Fruit fly (Drosophila melanogaster) whole organism, prepupa: ENCODE measurements around the gene tok.

Source experiments
- CG31627 ChIP-seq: fragments of 200-800 bp; sonication (Bioruptor generic); optimal IDR thresholded peaks from 3 replicates; lab custom pipeline; 2016; ENCODE audit warnings: missing biosample characterization, missing genetic modification characterization
- CG6854 ChIP-seq: fragments of 200-800 bp; sonication (Bioruptor generic); optimal IDR thresholded peaks from 2 replicates; lab custom pipeline; 2017; ENCODE audit warnings: missing biosample characterization, mild to moderate bottlenecking, missing genetic modification characterization
- CG8319 ChIP-seq: fragments of 200-800 bp; sonication (Bioruptor generic); optimal IDR thresholded peaks from 3 replicates; lab custom pipeline; 2016; ENCODE audit warnings: missing biosample characterization, missing genetic modification characterization
- CG8632 ChIP-seq: fragments of 200-800 bp; sonication (Bioruptor generic); optimal IDR thresholded peaks from 3 replicates; lab custom pipeline; 2016; ENCODE audit warnings: missing biosample characterization, missing genetic modification characterization
- Eip93F ChIP-seq: fragments of 200-800 bp; sonication (Bioruptor generic); optimal IDR thresholded peaks from 2 replicates; lab custom pipeline; 2016; ENCODE audit warnings: missing biosample characterization, mild to moderate bottlenecking, missing genetic modification characterization
- Ets96B ChIP-seq: fragments of 200-800 bp; optimal IDR thresholded peaks from 2 replicates; lab custom pipeline; 2019; ENCODE audit warnings: missing biosample characterization, mild to moderate bottlenecking, missing genetic modification characterization, moderate library complexity
- Hr38 ChIP-seq: sonication (Bioruptor generic); optimal IDR thresholded peaks from 2 replicates; lab custom pipeline; 2016; ENCODE audit warnings: missing biosample characterization, missing genetic modification characterization
- Hr39 ChIP-seq: fragments of 200-800 bp; sonication (Bioruptor generic); optimal IDR thresholded peaks from 2 replicates; lab custom pipeline; 2016; ENCODE audit warnings: missing biosample characterization, missing genetic modification characterization
- Sox15 ChIP-seq: fragments of 200-800 bp; sonication (Bioruptor generic); optimal IDR thresholded peaks from 3 replicates; lab custom pipeline; 2016; ENCODE audit warnings: missing biosample characterization, missing genetic modification characterization
- dac ChIP-seq: fragments of 200-800 bp; sonication (Bioruptor generic); optimal IDR thresholded peaks from 2 replicates; lab custom pipeline; 2017; ENCODE audit warnings: missing biosample characterization, mild to moderate bottlenecking, missing genetic modification characterization
- fd59A ChIP-seq: fragments of 200-800 bp; sonication (Bioruptor generic); optimal IDR thresholded peaks from 2 replicates; lab custom pipeline; 2017; ENCODE audit warnings: missing biosample characterization, mild to moderate bottlenecking, missing genetic modification characterization, missing genetic modification reagents
- fd85E ChIP-seq: fragments of 200-800 bp; sonication (Bioruptor generic); optimal IDR thresholded peaks from 3 replicates; lab custom pipeline; 2016; ENCODE audit warnings: missing biosample characterization, missing genetic modification characterization
- topi ChIP-seq: fragments of 200-800 bp; sonication (Bioruptor generic); optimal IDR thresholded peaks from 3 replicates; lab custom pipeline; 2016; ENCODE audit warnings: missing biosample characterization, missing genetic modification characterization

DNA sequence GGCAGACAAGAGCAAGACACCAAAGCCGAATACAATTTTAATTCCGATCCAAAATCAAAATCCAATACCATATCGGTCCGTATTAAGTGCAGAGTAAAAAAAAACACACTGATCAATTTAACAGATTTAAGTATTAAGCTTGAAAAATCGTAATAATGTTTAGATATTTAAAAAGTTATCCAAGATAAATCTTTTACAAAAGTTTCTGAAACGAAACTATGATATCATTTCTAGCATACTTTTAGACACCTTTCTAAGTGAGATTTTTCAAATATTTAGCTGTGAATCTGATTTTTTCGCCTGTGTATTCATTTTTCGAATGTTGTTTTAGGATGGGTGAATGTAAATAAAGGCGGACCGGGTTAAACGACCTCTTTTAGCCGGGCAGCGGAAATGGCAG is 57.6 kb downstream of the tok start:
- TF ChIP-seq topi (GFP tag; lab: Kevin White, UChicago) (no peak), Sox15 (GFP tag; lab: Kevin White, UChicago) (no peak), CG8632 (GFP tag; lab: Kevin White, UChicago) (no peak), CG8319 (GFP tag; lab: Kevin White, UChicago) (no peak), fd59A (GFP tag; lab: Kevin White, UChicago) (no peak), Hr38 (GFP tag; lab: Kevin White, UChicago) (no peak), Eip93F (GFP tag; lab: Kevin White, UChicago) (no peak), Ets96B (tag; lab: Kevin White, UChicago) (no peak), dac (GFP tag; lab: Kevin White, UChicago) (no peak), CG31627 (GFP tag; lab: Kevin White, UChicago) (no peak), Hr39 (no peak), CG6854 (GFP tag; lab: Kevin White, UChicago) (no peak), fd85E (GFP tag; lab: Kevin White, UChicago) (no peak)
